Fruit fly (Drosophila melanogaster) whole organism, embryonic: ENCODE measurements around the gene mRpL10.

Source experiments
- Atf6 ChIP-seq: fragments of 200-800 bp; sonication (Bioruptor generic); IDR thresholded peaks from 2 replicates; pipeline ENCODE4 v1.3.6; 2022; ENCODE audit warnings: missing biosample characterization, missing genetic modification characterization
- Bteb2 ChIP-seq: fragments of 200-800 bp; sonication (Bioruptor generic); optimal IDR thresholded peaks from 2 replicates; lab custom pipeline; 2016; ENCODE audit warnings: missing biosample characterization, missing genetic modification characterization
- C15 ChIP-seq: fragments of 200-800 bp; sonication (Bioruptor generic); IDR thresholded peaks from 3 replicates; pipeline ENCODE4 v1.3.6; 2022; ENCODE audit warnings: missing biosample characterization, missing genetic modification characterization
- CG10366 ChIP-seq: fragments of 200-800 bp; sonication (Bioruptor generic); IDR thresholded peaks from 2 replicates; pipeline ENCODE4 v1.3.6; 2022; ENCODE audit warnings: missing biosample characterization, missing genetic modification characterization
- CG13123 ChIP-seq: fragments of 200-800 bp; sonication (Bioruptor generic); optimal IDR thresholded peaks from 2 replicates; lab custom pipeline; 2016; ENCODE audit warnings: missing biosample characterization, missing genetic modification characterization
- CG14014 ChIP-seq: fragments of 200-800 bp; sonication (Bioruptor generic); IDR thresholded peaks from 2 replicates; pipeline ENCODE4 v1.3.6; 2022; ENCODE audit warnings: missing biosample characterization, missing genetic modification characterization
- CG1603 ChIP-seq: fragments of 200-800 bp; sonication (Bioruptor generic); optimal IDR thresholded peaks from 2 replicates; lab custom pipeline; 2019; ENCODE audit warnings: missing biosample characterization, mild to moderate bottlenecking, missing genetic modification characterization, moderate library complexity
- CG17359 ChIP-seq: fragments of 200-800 bp; sonication (Bioruptor generic); optimal IDR thresholded peaks from 3 replicates; lab custom pipeline; 2018; ENCODE audit warnings: missing biosample characterization, mild to moderate bottlenecking, missing genetic modification characterization, moderate library complexity
- CG17385 ChIP-seq: fragments of 200-800 bp; sonication (Bioruptor generic); optimal IDR thresholded peaks from 3 replicates; lab custom pipeline; 2018; ENCODE audit warnings: missing biosample characterization, mild to moderate bottlenecking, missing genetic modification characterization
- CG2120 ChIP-seq: fragments of 200-800 bp; sonication (Bioruptor generic); optimal IDR thresholded peaks from 3 replicates; lab custom pipeline; 2016; ENCODE audit warnings: missing biosample characterization, missing genetic modification characterization
- CG3163 ChIP-seq: fragments of 200-800 bp; sonication (Bioruptor generic); optimal IDR thresholded peaks from 3 replicates; lab custom pipeline; 2016; ENCODE audit warnings: missing biosample characterization, missing genetic modification characterization
- CG32767 ChIP-seq: fragments of 200-800 bp; sonication (Bioruptor generic); IDR thresholded peaks from 2 replicates; pipeline ENCODE4 v1.3.6; 2022; ENCODE audit warnings: missing biosample characterization, missing genetic modification characterization
- CG33213 ChIP-seq: fragments of 200-800 bp; sonication (Bioruptor generic); optimal IDR thresholded peaks from 3 replicates; lab custom pipeline; 2016; ENCODE audit warnings: missing biosample characterization, missing genetic modification characterization
- CG34376 ChIP-seq: fragments of 200-800 bp; sonication (Bioruptor generic); optimal IDR thresholded peaks from 2 replicates; lab custom pipeline; 2018; ENCODE audit warnings: missing biosample characterization, mild to moderate bottlenecking, missing genetic modification characterization
- CG4360 ChIP-seq: fragments of 200-800 bp; sonication (Bioruptor generic); IDR thresholded peaks from 2 replicates; pipeline ENCODE4 v1.3.6; 2022; ENCODE audit warnings: missing biosample characterization, missing genetic modification characterization
- CG4730 ChIP-seq: fragments of 200-800 bp; sonication (Bioruptor generic); IDR thresholded peaks from 2 replicates; pipeline ENCODE4 v1.3.6; 2022; ENCODE audit warnings: missing biosample characterization, missing genetic modification characterization
- CG6175 ChIP-seq: fragments of 200-800 bp; sonication (Bioruptor generic); IDR thresholded peaks from 3 replicates; pipeline ENCODE4 v1.3.6; 2022; ENCODE audit warnings: missing biosample characterization, missing genetic modification characterization
- CG7357 ChIP-seq: fragments of 200-800 bp; sonication (Bioruptor generic); IDR thresholded peaks from 3 replicates; pipeline ENCODE4 v1.3.6; 2022; ENCODE audit warnings: missing biosample characterization, missing genetic modification characterization
- CG7928 ChIP-seq: fragments of 200-800 bp; sonication (Bioruptor generic); optimal IDR thresholded peaks from 2 replicates; lab custom pipeline; 2017; ENCODE audit warnings: missing biosample characterization, mild to moderate bottlenecking, missing genetic modification characterization
- CG9215 ChIP-seq: fragments of 200-800 bp; sonication (Bioruptor generic); IDR thresholded peaks from 2 replicates; pipeline ENCODE4 v1.3.6; 2022; ENCODE audit warnings: missing biosample characterization, missing genetic modification characterization
- CG9932 ChIP-seq: fragments of 200-800 bp; sonication (Bioruptor generic); IDR thresholded peaks from 2 replicates; pipeline ENCODE4 v1.3.6; 2022; ENCODE audit warnings: missing biosample characterization, missing genetic modification characterization
- Elba2 ChIP-seq: fragments of 200-800 bp; sonication (Bioruptor generic); optimal IDR thresholded peaks from 3 replicates; lab custom pipeline; 2016; ENCODE audit warnings: missing biosample characterization, missing genetic modification characterization
- Gug ChIP-seq: fragments of 200-800 bp; sonication (Bioruptor generic); IDR thresholded peaks from 4 replicates; pipeline ENCODE4 v1.3.6; 2022; ENCODE audit warnings: missing biosample characterization, missing genetic modification characterization
- HLH3B ChIP-seq: fragments of 200-800 bp; sonication (Bioruptor generic); IDR thresholded peaks from 2 replicates; pipeline ENCODE4 v1.3.6; 2022; ENCODE audit warnings: missing biosample characterization, missing genetic modification characterization
- Mad ChIP-seq: fragments of 200-800 bp; sonication (Bioruptor generic); optimal IDR thresholded peaks from 2 replicates; lab custom pipeline; 2016; ENCODE audit warnings: missing biosample characterization, missing genetic modification characterization
- Max ChIP-seq: fragments of 200-800 bp; sonication (Bioruptor generic); optimal IDR thresholded peaks from 2 replicates; lab custom pipeline; 2016; ENCODE audit warnings: missing biosample characterization, mild to moderate bottlenecking, missing genetic modification characterization
- Nf-YC ChIP-seq: fragments of 200-800 bp; optimal IDR thresholded peaks from 3 replicates; lab custom pipeline; 2019; ENCODE audit warnings: missing biosample characterization, mild to moderate bottlenecking, missing genetic modification characterization, moderate library complexity
- Ravus ChIP-seq: fragments of 200-800 bp; sonication (Bioruptor generic); IDR thresholded peaks from 2 replicates; pipeline ENCODE4 v1.3.6; 2022; ENCODE audit warnings: missing biosample characterization, missing genetic modification characterization
- Sin3A ChIP-seq: fragments of >200 bp; optimal IDR thresholded peaks from 2 replicates; lab custom pipeline; 2018
- Spps ChIP-seq: fragments of 200-800 bp; sonication (Bioruptor generic); optimal IDR thresholded peaks from 2 replicates; lab custom pipeline; 2018; ENCODE audit warnings: missing biosample characterization, mild to moderate bottlenecking, missing genetic modification characterization
- abd-A ChIP-seq: fragments of 200-800 bp; sonication (Bioruptor generic); optimal IDR thresholded peaks from 3 replicates; lab custom pipeline; 2019; ENCODE audit warnings: missing biosample characterization, mild to moderate bottlenecking, missing genetic modification characterization, moderate library complexity
- bsh ChIP-seq, 2 experiments: fragments of 200-800 bp; sonication (Bioruptor generic); optimal IDR thresholded peaks; 2 replicates each; lab custom pipeline; 2017 to 2018; ENCODE audit warnings: mild to moderate bottlenecking in 2 of 2, missing biosample characterization in 2 of 2, missing genetic modification characterization in 2 of 2, moderate library complexity in 1 of 2
- cad ChIP-seq: fragments of >200 bp; optimal IDR thresholded peaks from 2 replicates; lab custom pipeline; 2017; ENCODE audit warnings: missing biosample characterization, missing genetic modification characterization
- chif ChIP-seq, 2 experiments: fragments of 200-800 bp; sonication (Bioruptor generic); optimal IDR thresholded peaks; 3 replicates each; lab custom pipeline; 2016; ENCODE audit warnings: missing biosample characterization in 2 of 2, missing genetic modification characterization in 2 of 2
- da ChIP-seq: fragments of 200-800 bp; sonication (Bioruptor generic); optimal IDR thresholded peaks from 2 replicates; lab custom pipeline; 2016; ENCODE audit warnings: missing biosample characterization, missing genetic modification characterization
- gce ChIP-seq: fragments of 200-800 bp; sonication (Bioruptor generic); IDR thresholded peaks from 3 replicates; pipeline ENCODE4 v1.3.6; 2022; ENCODE audit warnings: missing biosample characterization, missing genetic modification characterization
- grau ChIP-seq: fragments of 200-800 bp; optimal IDR thresholded peaks from 3 replicates; lab custom pipeline; 2019; ENCODE audit warnings: missing biosample characterization, mild to moderate bottlenecking, missing genetic modification characterization, moderate library complexity
- gsb-n ChIP-seq: fragments of 200-800 bp; sonication (Bioruptor generic); optimal IDR thresholded peaks from 3 replicates; lab custom pipeline; 2018; ENCODE audit warnings: missing biosample characterization, mild to moderate bottlenecking, missing genetic modification characterization
- ind ChIP-seq: fragments of 200-800 bp; sonication (Bioruptor generic); optimal IDR thresholded peaks from 3 replicates; lab custom pipeline; 2016; ENCODE audit warnings: missing biosample characterization, missing genetic modification characterization
- insv ChIP-seq, 2 experiments: fragments of 200-800 bp; sonication (Bioruptor generic); optimal IDR thresholded peaks; 3 replicates each; lab custom pipeline; 2016 to 2018; ENCODE audit warnings: missing biosample characterization in 2 of 2, missing genetic modification characterization in 2 of 2
- nerfin-1 ChIP-seq: fragments of 200-800 bp; sonication (Bioruptor generic); optimal IDR thresholded peaks from 3 replicates; lab custom pipeline; 2019; ENCODE audit warnings: missing biosample characterization, mild to moderate bottlenecking, missing genetic modification characterization, moderate library complexity
- nerfin-2 ChIP-seq: fragments of 200-800 bp; sonication (Bioruptor generic); IDR thresholded peaks from 2 replicates; pipeline ENCODE4 v1.3.6; 2022; ENCODE audit warnings: missing biosample characterization, missing genetic modification characterization; ENCODE audit not compliant: partially characterized antibody
- pho ChIP-seq: fragments of 200-800 bp; sonication (Bioruptor generic); optimal IDR thresholded peaks from 2 replicates; lab custom pipeline; 2016; ENCODE audit warnings: missing biosample characterization, missing genetic modification characterization
- prd ChIP-seq, 3 experiments: fragments of >200 bp in 2 of 3; fragments of 200-800 bp in 1 of 3; sonication (Bioruptor generic) in 1 of 3; optimal IDR thresholded peaks in 2 of 3; IDR thresholded peaks in 1 of 3; 2 replicates in 2 of 3; 3 replicates in 1 of 3; pipeline versions ENCODE4 v1.3.6 to Lab custom; 2017 to 2022; ENCODE audit warnings: missing biosample characterization in 1 of 3, missing genetic modification characterization in 1 of 3
- ro ChIP-seq: fragments of 200-800 bp; sonication (Bioruptor generic); IDR thresholded peaks from 2 replicates; pipeline ENCODE4 v1.3.6; 2022; ENCODE audit warnings: missing biosample characterization, missing genetic modification characterization
- salm ChIP-seq: fragments of 200-800 bp; sonication (Bioruptor generic); optimal IDR thresholded peaks from 2 replicates; lab custom pipeline; 2018; ENCODE audit warnings: missing biosample characterization, mild to moderate bottlenecking, missing genetic modification characterization
- sens ChIP-seq: fragments of 200-800 bp; sonication (Bioruptor generic); peaks from one replicate; lab custom pipeline; 2016; ENCODE audit warnings: missing biosample characterization, missing genetic modification characterization
- sisA ChIP-seq: fragments of 200-800 bp; sonication (Bioruptor generic); IDR thresholded peaks from 2 replicates; pipeline ENCODE4 v1.3.6; 2022; ENCODE audit warnings: missing biosample characterization, missing genetic modification characterization
- slou ChIP-seq: fragments of 200-800 bp; sonication (Bioruptor generic); optimal IDR thresholded peaks from 3 replicates; lab custom pipeline; 2016; ENCODE audit warnings: missing biosample characterization, missing genetic modification characterization
- ttk ChIP-seq: fragments of 200-800 bp; sonication (Bioruptor generic); IDR thresholded peaks from 2 replicates; pipeline ENCODE4 v2.1.2; 2022; ENCODE audit warnings: missing biosample characterization, missing genetic modification characterization
- wdn ChIP-seq: fragments of 200-800 bp; sonication (Bioruptor generic); IDR thresholded peaks from 2 replicates; pipeline ENCODE4 v1.3.6; 2022; ENCODE audit warnings: missing biosample characterization, missing genetic modification characterization
- zfh2 ChIP-seq: fragments of 200-800 bp; sonication (Bioruptor generic); optimal IDR thresholded peaks from 2 replicates; lab custom pipeline; 2016; ENCODE audit warnings: missing biosample characterization, missing genetic modification characterization

The mRpL10 gene

dm6 chr2L:207129-207813 is 3.7 kb downstream of the mRpL10 start, which contains the start of the genes Tbc1d15-17 and CG11617 (continued):
- TF ChIP-seq nerfin-2 (GFP tag; lab: Robert Waterston, UW) (no peak), ttk (GFP tag; lab: Robert Waterston, UW) (no peak), Sin3A (lab: Kevin White, UChicago) (peak; percentile 66), Mad (GFP tag; lab: Kevin White, UChicago) (no peak), gsb-n (no peak), salm (tag; lab: Kevin White, UChicago) (no peak), Nf-YC (tag; lab: Kevin White, UChicago) (no peak), CG1603 (tag; lab: Kevin White, UChicago) (peak; percentile 82), da (GFP tag; lab: Kevin White, UChicago) (no peak), bsh (GFP tag; optimal IDR thresholded peaks at IDR 0.05; lab: Kevin White, UChicago) (no peak), CG9932 (GFP tag; lab: Robert Waterston, UW) (no peak), CG14014 (GFP tag; lab: Robert Waterston, UW) (0 out of 2 replicates have a peak, but pooled peaks have one; percentile 2), CG6175 (no peak), chif (GFP tag; optimal IDR thresholded peaks at IDR 0.05; lab: Kevin White, UChicago) (no peak), CG32767 (GFP tag; lab: Robert Waterston, UW) (no peak), grau (no peak), Ravus (GFP tag; lab: Robert Waterston, UW) (no peak), cad (no peak), CG7928 (GFP tag; lab: Kevin White, UChicago) (no peak), Spps (no peak), sisA (GFP tag; lab: Robert Waterston, UW) (no peak), CG7357 (GFP tag; lab: Robert Waterston, UW) (no peak), Atf6 (no peak), CG17385 (GFP tag; lab: Kevin White, UChicago) (no peak), insv (GFP tag; optimal IDR thresholded peaks at IDR 0.05; lab: Kevin White, UChicago) (peak in 1 of 2 experiments; percentile 51), ind (GFP tag; lab: Kevin White, UChicago) (no peak), CG34376 (GFP tag; lab: Kevin White, UChicago) (peak; percentile 49), wdn (GFP tag; lab: Robert Waterston, UW) (no peak), CG13123 (GFP tag; lab: Kevin White, UChicago) (no peak), CG33213 (peak; percentile 55), nerfin-1 (tag; lab: Kevin White, UChicago) (peak; percentile 71), CG4730 (no peak), Elba2 (GFP tag; lab: Kevin White, UChicago) (peak; percentile 90), CG9215 (GFP tag; lab: Robert Waterston, UW) (no peak), HLH3B (GFP tag; lab: Robert Waterston, UW) (no peak), slou (GFP tag; lab: Kevin White, UChicago) (no peak), gce (GFP tag; lab: Robert Waterston, UW) (no peak), CG10366 (GFP tag; lab: Robert Waterston, UW) (no peak), CG2120 (GFP tag; lab: Kevin White, UChicago) (peak; percentile 6), Bteb2 (GFP tag; lab: Kevin White, UChicago) (no peak), CG17359 (tag; lab: Kevin White, UChicago) (no peak), ro (GFP tag; lab: Robert Waterston, UW) (no peak), pho (GFP tag; lab: Kevin White, UChicago) (no peak), CG4360 (no peak), sens (GFP tag; lab: Kevin White, UChicago) (peak; percentile 11), CG3163 (no peak), Gug (GFP tag; lab: Robert Waterston, UW) (no peak), C15 (GFP tag; lab: Robert Waterston, UW) (no peak), Max (GFP tag; lab: Kevin White, UChicago) (no peak), zfh2 (GFP tag; lab: Kevin White, UChicago) (no peak), prd (optimal IDR thresholded peaks at IDR 0.05; lab: Kevin White, UChicago) (no peak), prd (GFP tag; IDR thresholded peaks at IDR 0.05; lab: Robert Waterston, UW) (no peak), abd-A (no peak)
